Fruit fly (Drosophila melanogaster) whole organism, pupa: Measurements from ENCODE around the gene Hsp67Bc.

ENCODE experiments used
- CG10348 ChIP-seq: fragments of 200-800 bp; sonication (Bioruptor generic); IDR thresholded peaks from 2 replicates; pipeline ENCODE4 v1.3.6; 2022; ENCODE audit warnings: missing biosample characterization, missing genetic modification characterization
- CG12605 ChIP-seq: fragments of 200-800 bp; sonication (Bioruptor generic); IDR thresholded peaks from 2 replicates; pipeline ENCODE4 v1.3.6; 2022; ENCODE audit warnings: missing biosample characterization, missing genetic modification characterization
- CG13204 ChIP-seq: fragments of 200-800 bp; sonication (Bioruptor generic); optimal IDR thresholded peaks from 2 replicates; lab custom pipeline; 2018; ENCODE audit warnings: missing biosample characterization, mild to moderate bottlenecking, missing genetic modification characterization, moderate library complexity
- CG14655 ChIP-seq: fragments of 200-800 bp; sonication (Bioruptor generic); optimal IDR thresholded peaks from 3 replicates; lab custom pipeline; 2017; ENCODE audit warnings: mild to moderate bottlenecking, missing biosample characterization, missing genetic modification reagents, missing genetic modification characterization
- CG15710 ChIP-seq: fragments of 200-800 bp; sonication (Bioruptor generic); optimal IDR thresholded peaks from 2 replicates; lab custom pipeline; 2018; ENCODE audit warnings: missing biosample characterization, mild to moderate bottlenecking, missing genetic modification characterization, moderate library complexity
- CG17806 ChIP-seq: fragments of 200-800 bp; sonication (Bioruptor generic); optimal IDR thresholded peaks from 2 replicates; lab custom pipeline; 2018; ENCODE audit warnings: missing biosample characterization, mild to moderate bottlenecking, missing genetic modification characterization, moderate library complexity
- CG32121 ChIP-seq: fragments of 200-800 bp; sonication (Bioruptor generic); IDR thresholded peaks from 2 replicates; pipeline ENCODE4 v1.3.6; 2022; ENCODE audit warnings: missing biosample characterization, missing genetic modification characterization
- CG34367 ChIP-seq: fragments of 200-800 bp; sonication (Bioruptor generic); optimal IDR thresholded peaks from 2 replicates; lab custom pipeline; 2018; ENCODE audit warnings: missing biosample characterization, mild to moderate bottlenecking, missing genetic modification characterization
- CG4496 ChIP-seq: fragments of 200-800 bp; sonication (Bioruptor generic); IDR thresholded peaks from 3 replicates; pipeline ENCODE4 v1.3.6; 2022; ENCODE audit warnings: missing biosample characterization, missing genetic modification characterization
- CG8159 ChIP-seq: fragments of 200-800 bp; sonication (Bioruptor generic); optimal IDR thresholded peaks from 3 replicates; lab custom pipeline; 2018; ENCODE audit warnings: missing biosample characterization, mild to moderate bottlenecking, missing genetic modification characterization, moderate library complexity
- CG8301 ChIP-seq: fragments of 200-800 bp; sonication (Bioruptor generic); optimal IDR thresholded peaks from 2 replicates; lab custom pipeline; 2018; ENCODE audit warnings: missing biosample characterization, mild to moderate bottlenecking, missing genetic modification characterization
- CG9948 ChIP-seq: fragments of 200-800 bp; sonication (Bioruptor generic); optimal IDR thresholded peaks from 2 replicates; lab custom pipeline; 2018; ENCODE audit warnings: missing biosample characterization, mild to moderate bottlenecking, missing genetic modification characterization, moderate library complexity
- D1 ChIP-seq: fragments of 200-800 bp; sonication (Bioruptor generic); optimal IDR thresholded peaks from 2 replicates; lab custom pipeline; 2018; ENCODE audit warnings: missing biosample characterization, mild to moderate bottlenecking, missing genetic modification characterization, moderate library complexity
- EcR ChIP-seq: fragments of 200-800 bp; sonication (Bioruptor generic); optimal IDR thresholded peaks from 3 replicates; lab custom pipeline; 2019; ENCODE audit warnings: missing biosample characterization, missing genetic modification characterization, mild to moderate bottlenecking, moderate library complexity, missing genetic modification reagents
- Ets98B ChIP-seq: fragments of 200-800 bp; sonication (Bioruptor generic); IDR thresholded peaks from 2 replicates; pipeline ENCODE4 v1.3.6; 2022; ENCODE audit warnings: missing biosample characterization, missing genetic modification characterization
- Pif1A ChIP-seq: fragments of 200-800 bp; sonication (Bioruptor generic); optimal IDR thresholded peaks from 3 replicates; lab custom pipeline; 2016; ENCODE audit warnings: missing biosample characterization, missing genetic modification characterization
- Pif1B ChIP-seq: fragments of 200-800 bp; sonication (Bioruptor generic); optimal IDR thresholded peaks from 3 replicates; lab custom pipeline; 2016; ENCODE audit warnings: missing biosample characterization, missing genetic modification characterization
- Snoo ChIP-seq: fragments of 200-800 bp; sonication (Bioruptor generic); optimal IDR thresholded peaks from 3 replicates; lab custom pipeline; 2017; ENCODE audit warnings: missing biosample characterization, mild to moderate bottlenecking, missing genetic modification characterization, inconsistent platforms
- fd96Ca ChIP-seq: fragments of 200-800 bp; sonication (Bioruptor generic); IDR thresholded peaks from 3 replicates; pipeline ENCODE4 v1.3.6; 2022; ENCODE audit warnings: missing biosample characterization, missing genetic modification characterization
- gl ChIP-seq: fragments of 200-800 bp; sonication (Bioruptor generic); optimal IDR thresholded peaks from 2 replicates; lab custom pipeline; 2018; ENCODE audit warnings: missing biosample characterization, mild to moderate bottlenecking, missing genetic modification characterization
- rn ChIP-seq: fragments of 200-800 bp; sonication (Bioruptor generic); IDR thresholded peaks from 2 replicates; pipeline ENCODE4 v1.3.6; 2022; ENCODE audit warnings: missing biosample characterization, missing genetic modification characterization

The Hsp67Bc gene

dm6 chr3L:9337942-9338468 lies 34.3 kb downstream of the Hsp67Bc start:
- TF ChIP-seq EcR (peak; percentile 79), CG4496 (GFP tag; lab: Robert Waterston, UW) (peak; percentile 38; the same call in 1 of the 3 replicates), D1 (no peak)

dm6 chr3L:9335711-9336110 lies 36.6 kb downstream of the Hsp67Bc start:
- TF ChIP-seq CG12605: peak; percentile 59
- TF ChIP-seq rn (GFP tag; lab: Robert Waterston, UW): no peak
- peak; percentile 43 for TF ChIP-seq CG13204 (GFP tag; lab: Kevin White, UChicago)
- TF ChIP-seq Ets98B: no peak; the same call in 1 of the 2 replicates
- no peak for TF ChIP-seq CG34367 (tag; lab: Kevin White, UChicago)
- TF ChIP-seq fd96Ca (GFP tag; lab: Robert Waterston, UW): 0 out of 3 replicates have a peak, but pooled peaks have one; percentile 14
- TF ChIP-seq Pif1A (GFP tag; lab: Kevin White, UChicago): no peak
- TF ChIP-seq EcR: peak; percentile 77
- TF ChIP-seq gl (tag; lab: Kevin White, UChicago): peak; percentile 10
- TF ChIP-seq CG10348 (GFP tag; lab: Robert Waterston, UW): no peak
- TF ChIP-seq Snoo (tag; lab: Kevin White, UChicago): no peak
- peak; percentile 24 for TF ChIP-seq CG8159 (tag; lab: Kevin White, UChicago)
- TF ChIP-seq CG14655: peak; percentile 1
- peak; percentile 23; the same call in 1 of the 2 replicates for TF ChIP-seq CG32121
- no peak for TF ChIP-seq CG15710
- TF ChIP-seq CG8301 (tag; lab: Kevin White, UChicago): no peak
- no peak for TF ChIP-seq D1
- no peak for TF ChIP-seq CG4496 (GFP tag; lab: Robert Waterston, UW)
- TF ChIP-seq Pif1B (GFP tag; lab: Kevin White, UChicago): no peak
- TF ChIP-seq CG17806 (tag; lab: Kevin White, UChicago): no peak
- TF ChIP-seq CG9948 (tag; lab: Kevin White, UChicago): no peak

dm6 chr3L:9333745-9334382 lies 38.4 kb downstream of the Hsp67Bc start, which contains the start of gene PGRP-LA:
Gene PGRP-LA (plus strand): TSS chr3L:9334332.
- TF ChIP-seq CG4496 (GFP tag; lab: Robert Waterston, UW) (peak; percentile 57), D1 (no peak), Pif1B (GFP tag; lab: Kevin White, UChicago) (no peak), EcR (no peak), CG8301 (tag; lab: Kevin White, UChicago) (no peak), CG13204 (GFP tag; lab: Kevin White, UChicago) (no peak), Ets98B (no peak)
